Worm (Caenorhabditis elegans) whole organism, L4/young adult: ENCODE data around the gene tomm-70.

Experiments
- W03F9.2 ChIP-seq: fragments of 150-350 bp; optimal IDR thresholded peaks from 2 replicates; lab custom pipeline; 2014; ENCODE audit warnings: missing biosample characterization, missing genetic modification characterization
- dao-5 ChIP-seq: sonication (generic microtip); optimal IDR thresholded peaks from 2 replicates; lab custom pipeline; 2016; ENCODE audit warnings: missing genotype, missing genetic modification characterization, moderate library complexity, missing compliant biosample characterization
- him-1 ChIP-seq: sonication (generic microtip); optimal IDR thresholded peaks from 2 replicates; lab custom pipeline; 2016; ENCODE audit warnings: missing genotype, missing genetic modification reagents, missing genetic modification characterization, missing compliant biosample characterization

DNA sequence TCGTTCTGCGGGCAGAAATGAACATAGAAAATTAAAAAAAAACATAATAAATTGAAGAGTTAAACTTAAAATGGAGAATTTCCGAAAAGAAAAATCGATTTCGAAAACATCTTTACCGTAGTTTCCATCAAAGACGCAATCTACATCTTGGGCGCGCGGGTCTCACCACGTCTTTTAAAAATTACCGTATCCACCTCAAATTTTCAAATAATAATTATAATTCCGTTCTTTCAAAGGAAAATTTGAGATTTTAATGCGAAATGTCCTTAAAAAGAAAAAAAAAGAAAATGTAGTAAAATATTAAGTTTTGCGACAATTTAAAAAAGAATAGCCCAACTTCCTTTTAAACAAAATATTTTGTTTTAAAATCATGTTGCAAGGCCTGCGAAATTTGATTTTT lies 8.6 kb upstream of the tomm-70 start:
- TF ChIP-seq him-1 (tag; lab: Kevin White, UChicago) (no peak), W03F9.2 (no peak), dao-5 (tag; lab: Kevin White, UChicago) (no peak)
